Fruit fly (Drosophila melanogaster) whole organism, embryonic: ENCODE data around the gene CG7607.

Source experiments
- CG11695 ChIP-seq: fragments of 200-800 bp; sonication (Bioruptor generic); IDR thresholded peaks from 3 replicates; pipeline ENCODE4 v1.3.6; 2022; ENCODE audit warnings: missing biosample characterization, missing genetic modification characterization
- CG4282 ChIP-seq: fragments of 200-800 bp; sonication (Bioruptor generic); optimal IDR thresholded peaks from 2 replicates; lab custom pipeline; 2016; ENCODE audit warnings: missing biosample characterization, missing genetic modification characterization
- Gug ChIP-seq: fragments of 200-800 bp; sonication (Bioruptor generic); IDR thresholded peaks from 4 replicates; pipeline ENCODE4 v1.3.6; 2022; ENCODE audit warnings: missing biosample characterization, missing genetic modification characterization
- Spps ChIP-seq: fragments of 200-800 bp; sonication (Bioruptor generic); optimal IDR thresholded peaks from 2 replicates; lab custom pipeline; 2018; ENCODE audit warnings: missing biosample characterization, mild to moderate bottlenecking, missing genetic modification characterization
- row ChIP-seq: fragments of 200-800 bp; sonication (Bioruptor generic); IDR thresholded peaks from 3 replicates; pipeline ENCODE4 v1.3.6; 2022; ENCODE audit warnings: missing biosample characterization, missing genetic modification characterization
- sna ChIP-seq: fragments of 200-800 bp; sonication (Bioruptor generic); IDR thresholded peaks from 2 replicates; pipeline ENCODE4 v1.3.6; 2022; ENCODE audit warnings: missing biosample characterization, missing genetic modification characterization; ENCODE audit not compliant: partially characterized antibody

DNA sequence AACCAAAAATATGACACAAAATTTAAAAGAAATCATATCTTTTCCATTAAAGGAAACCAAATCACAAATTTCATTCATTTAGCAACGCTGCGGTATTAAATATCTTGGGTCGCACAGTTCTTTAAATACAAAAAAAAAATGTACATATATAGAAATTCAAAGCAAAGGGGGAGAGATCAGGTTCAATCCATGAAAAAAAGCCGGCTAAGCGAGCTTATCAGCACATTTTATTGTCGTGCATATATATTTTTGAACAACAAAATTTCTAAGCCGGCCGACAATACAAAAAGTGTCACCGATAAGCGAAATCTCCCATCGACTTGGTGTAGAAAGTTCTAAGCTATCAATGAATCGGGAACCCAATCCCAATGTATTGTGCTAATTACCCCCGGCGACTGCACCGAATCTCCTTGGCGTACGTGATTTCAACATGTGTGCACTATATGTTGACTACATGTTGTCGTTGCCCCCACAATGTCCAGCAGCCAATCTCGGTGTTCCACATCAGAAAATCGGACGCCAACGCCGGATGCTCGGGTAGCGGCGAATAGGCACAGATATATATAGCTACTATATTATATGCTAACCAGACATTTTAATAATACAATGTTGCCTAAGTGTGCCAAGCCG, 4.5 kb downstream of the CG7607 start:
- TF ChIP-seq CG4282 (GFP tag; lab: Kevin White, UChicago) (no peak), sna (GFP tag; lab: Robert Waterston, UW) (no peak), Gug (GFP tag; lab: Robert Waterston, UW) (no peak), row (GFP tag; lab: Robert Waterston, UW) (no peak), CG11695 (GFP tag; lab: Robert Waterston, UW) (no peak), Spps (tag; lab: Kevin White, UChicago) (no peak)
